Worm (Caenorhabditis elegans): ENCODE results near the gene F14F9.3.

- no peak for TF ChIP-seq nfyb-1 (GFP tag; IDR thresholded peaks at IDR 0.05)
- TF ChIP-seq sea-2 (GFP tag; IDR thresholded peaks at IDR 0.05), result no peak
- TF ChIP-seq aptf-3 (GFP tag; IDR thresholded peaks at IDR 0.05), result no peak
- TF ChIP-seq nhr-120 (GFP tag; IDR thresholded peaks at IDR 0.05), result no peak
- no peak for TF ChIP-seq Y95B8A.8 (GFP tag; IDR thresholded peaks at IDR 0.05)
- TF ChIP-seq madf-3 (GFP tag; IDR thresholded peaks at IDR 0.05), result no peak
- TF ChIP-seq snpc-4 (GFP tag; optimal IDR thresholded peaks at IDR 0.05), result no peak
- no peak for TF ChIP-seq snpc-4 (tag; optimal IDR thresholded peaks at IDR 0.05)
- TF ChIP-seq B0035.1 (tag; optimal IDR thresholded peaks at IDR 0.05), result no peak
- TF ChIP-seq hlh-26 (GFP tag; conservative IDR thresholded peaks at IDR 0.05), result no peak
- TF ChIP-seq ama-1 (optimal IDR thresholded peaks at IDR 0.05), result no peak
- no peak for TF ChIP-seq ama-1 (GFP tag; optimal IDR thresholded peaks at IDR 0.05)
- TF ChIP-seq chd-7 (tag; optimal IDR thresholded peaks at IDR 0.05), result no peak
- TF ChIP-seq hrde-1 (tag; optimal IDR thresholded peaks at IDR 0.05; ENCODE audit: borderline replicate concordance), result no peak
- TF ChIP-seq lin-40 (tag; optimal IDR thresholded peaks at IDR 0.05), result no peak
These were observed 18.9 kb upstream of the F14F9.3 start, which contains the start of gene C04F5.9 for ce11 chrV:5119109-5119508.

Data from whole organism, young adult.